ENCODE assay signal across 2 worm cellular contexts in the genomic region with DNA sequence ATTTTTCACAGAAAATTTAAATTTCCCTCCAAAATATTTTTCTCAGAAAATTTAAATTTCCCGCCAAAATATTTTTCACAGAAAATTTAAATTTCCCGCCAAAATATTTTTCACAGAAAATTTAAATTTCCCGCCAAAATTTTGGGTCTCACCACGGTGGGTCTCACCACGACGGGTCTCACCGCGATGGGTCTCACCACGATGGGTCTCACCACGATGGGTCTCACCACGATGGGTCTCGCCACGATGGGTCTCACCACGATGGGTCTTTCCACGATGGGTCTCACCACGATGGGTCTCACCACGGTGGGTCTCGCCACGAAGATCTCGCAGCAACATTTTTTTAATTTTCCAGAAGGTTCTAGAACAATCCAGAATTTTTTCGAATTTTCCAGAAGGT.
TF ChIP-seq lines count a peak whose summit lies in the region.

No protein-coding gene starts in this region.

TF ChIP-seq in whole organism, L4 larva, 104 proteins besides CTCF, POLR2A, EP300 and RAD21:
- peak; percentile 56 for TF ChIP-seq set-16 (GFP tag; IDR thresholded peaks at IDR 0.05; lab: Robert Waterston, UW)

TF ChIP-seq in whole organism, young adult, 124 proteins besides CTCF, POLR2A, EP300 and RAD21:
- peak; percentile 48; the same call in 1 of the 2 replicates for TF ChIP-seq hsf-1 (GFP tag; IDR thresholded peaks at IDR 0.05; lab: Robert Waterston, UW)
- TF ChIP-seq F33H1.4 (GFP tag; IDR thresholded peaks at IDR 0.05; lab: Robert Waterston, UW) = peak; percentile 54
TF ChIP-seq in whole organism, young adult: peak in this region for 2; not testable (repeated sequence) for 122.
